Fruit fly (Drosophila melanogaster) whole organism, wandering third instar larva: Measurements from ENCODE around the gene COX5BL.

ENCODE experiments used
- Abd-B ChIP-seq: fragments of >200 bp; optimal IDR thresholded peaks from 2 replicates; lab custom pipeline; 2017; ENCODE audit warnings: missing biosample characterization, missing genetic modification characterization
- CG32264 ChIP-seq: fragments of 200-800 bp; sonication (Bioruptor generic); optimal IDR thresholded peaks from 2 replicates; lab custom pipeline; 2016; ENCODE audit warnings: missing biosample characterization, missing genetic modification characterization
- CG9705 ChIP-seq: fragments of 200-800 bp; sonication (Bioruptor generic); optimal IDR thresholded peaks from 2 replicates; lab custom pipeline; 2018; ENCODE audit warnings: missing biosample characterization, mild to moderate bottlenecking, missing genetic modification characterization
- CrebA ChIP-seq: fragments of 200-800 bp; sonication (Bioruptor generic); optimal IDR thresholded peaks from 2 replicates; lab custom pipeline; 2016; ENCODE audit warnings: missing biosample characterization, mild to moderate bottlenecking, missing genetic modification characterization, borderline replicate concordance
- Dfd ChIP-seq: fragments of >200 bp; optimal IDR thresholded peaks from 2 replicates; lab custom pipeline; 2017; ENCODE audit warnings: missing biosample characterization, missing genetic modification characterization
- Dif ChIP-seq: fragments of 200-275, 200-300 bp; sonication (Bioruptor generic); optimal IDR thresholded peaks from 2 replicates; lab custom pipeline; 2018; ENCODE audit warnings: missing biosample characterization, missing genetic modification characterization; ENCODE audit not compliant: partially characterized antibody
- GATAd ChIP-seq: sonication (Bioruptor generic); optimal IDR thresholded peaks from 2 replicates; lab custom pipeline; 2016; ENCODE audit warnings: missing biosample characterization, missing genetic modification characterization
- HLH106 ChIP-seq: fragments of 200-800 bp; optimal IDR thresholded peaks from 3 replicates; lab custom pipeline; 2019; ENCODE audit warnings: missing biosample characterization, mild to moderate bottlenecking, missing genetic modification characterization, moderate library complexity
- Hnf4 ChIP-seq: fragments of 200-800 bp; sonication (Bioruptor generic); optimal IDR thresholded peaks from 2 replicates; lab custom pipeline; 2016; ENCODE audit warnings: missing biosample characterization, mild to moderate bottlenecking, missing genetic modification characterization
- Hr78 ChIP-seq: fragments of >200 bp; optimal IDR thresholded peaks from 2 replicates; lab custom pipeline; 2017; ENCODE audit warnings: missing biosample characterization, missing genetic modification characterization
- Hr83 ChIP-seq: fragments of 200-300 bp; sonication (Bioruptor generic); optimal IDR thresholded peaks from 2 replicates; lab custom pipeline; 2016; ENCODE audit warnings: missing biosample characterization, mild to moderate bottlenecking, missing genetic modification characterization, moderate library complexity; ENCODE audit not compliant: poor library complexity, severe bottlenecking
- Jra ChIP-seq: sonication (Bioruptor generic); optimal IDR thresholded peaks from 2 replicates; lab custom pipeline; 2016; ENCODE audit warnings: missing biosample characterization, missing genetic modification characterization
- Mio ChIP-seq: sonication (Bioruptor generic); optimal IDR thresholded peaks from 2 replicates; lab custom pipeline; 2016; ENCODE audit warnings: missing biosample characterization, missing genetic modification characterization
- Myc ChIP-seq: fragments of >200 bp; optimal IDR thresholded peaks from 2 replicates; lab custom pipeline; 2017
- N ChIP-seq: fragments of >200 bp; optimal IDR thresholded peaks from 2 replicates; lab custom pipeline; 2018; ENCODE audit warnings: missing biosample characterization, missing external identifiers, missing genetic modification characterization
- OdsH ChIP-seq: fragments of 200-800 bp; sonication (Bioruptor generic); optimal IDR thresholded peaks from 2 replicates; lab custom pipeline; 2016; ENCODE audit warnings: missing biosample characterization, mild to moderate bottlenecking, missing genetic modification characterization
- Rel ChIP-seq, 2 experiments: fragments of 200-800 bp; sonication (Bioruptor generic) in 1 of 2; optimal IDR thresholded peaks; 2 replicates in 1 of 2; 3 replicates in 1 of 2; lab custom pipeline; 2016 to 2019; ENCODE audit warnings: mild to moderate bottlenecking in 2 of 2, missing biosample characterization in 2 of 2, missing genetic modification characterization in 2 of 2, moderate library complexity in 1 of 2
- Sp1 ChIP-seq: fragments of 200-800 bp; sonication (Bioruptor generic); optimal IDR thresholded peaks from 3 replicates; lab custom pipeline; 2019; ENCODE audit warnings: missing biosample characterization, mild to moderate bottlenecking, missing genetic modification characterization, moderate library complexity
- Vsx2 ChIP-seq: fragments of 200-300, 225-300 bp; sonication (Bioruptor generic); optimal IDR thresholded peaks from 2 replicates; lab custom pipeline; 2018; ENCODE audit warnings: missing biosample characterization, missing genetic modification characterization; ENCODE audit not compliant: partially characterized antibody
- br ChIP-seq: fragments of 200-800 bp; sonication (Bioruptor generic); optimal IDR thresholded peaks from 2 replicates; lab custom pipeline; 2016; ENCODE audit warnings: missing biosample characterization, missing genetic modification characterization
- brk ChIP-seq: fragments of 200-800 bp; sonication (Bioruptor generic); optimal IDR thresholded peaks from 2 replicates; lab custom pipeline; 2016; ENCODE audit warnings: missing biosample characterization, mild to moderate bottlenecking, missing genetic modification characterization
- dl ChIP-seq, 2 experiments: fragments of 175-275, 200-275 bp in 1 of 2; fragments of 200-275 bp in 1 of 2; sonication (Bioruptor generic); optimal IDR thresholded peaks; lab custom pipeline; 2018; ENCODE audit warnings: mild to moderate bottlenecking in 2 of 2, missing biosample characterization in 2 of 2, missing genetic modification characterization in 2 of 2, moderate library complexity in 2 of 2; ENCODE audit not compliant: partially characterized antibody in 2 of 2, insufficient read depth in 1 of 2
- dmrt93B ChIP-seq: fragments of 200-800 bp; sonication (Bioruptor generic); optimal IDR thresholded peaks from 2 replicates; lab custom pipeline; 2018; ENCODE audit warnings: missing biosample characterization, mild to moderate bottlenecking, missing genetic modification characterization
- dsf ChIP-seq: sonication (Bioruptor generic); optimal IDR thresholded peaks from 2 replicates; lab custom pipeline; 2016; ENCODE audit warnings: missing biosample characterization, missing genetic modification characterization, borderline replicate concordance
- ey ChIP-seq: fragments of 200-800 bp; sonication (Bioruptor generic); optimal IDR thresholded peaks from 2 replicates; lab custom pipeline; 2016; ENCODE audit warnings: missing biosample characterization, missing genetic modification characterization
- foxo ChIP-seq, 2 experiments: fragments of 200-800 bp; sonication (Bioruptor generic); optimal IDR thresholded peaks; 2 replicates in 1 of 2; 3 replicates in 1 of 2; lab custom pipeline; 2016 to 2017; ENCODE audit warnings: missing biosample characterization in 2 of 2, missing genetic modification characterization in 2 of 2
- fru ChIP-seq: fragments of 200-800 bp; sonication (Bioruptor generic); optimal IDR thresholded peaks from 3 replicates; lab custom pipeline; 2016; ENCODE audit warnings: missing biosample characterization, mild to moderate bottlenecking, missing genetic modification characterization
- h ChIP-seq: fragments of 200-800 bp; sonication (Bioruptor generic); optimal IDR thresholded peaks from 3 replicates; lab custom pipeline; 2016; ENCODE audit warnings: missing biosample characterization, mild to moderate bottlenecking, missing genetic modification characterization
- jim ChIP-seq: fragments of 175-275, 200-325 bp; sonication (Bioruptor generic); optimal IDR thresholded peaks from 2 replicates; lab custom pipeline; 2016; ENCODE audit warnings: missing biosample characterization, mild to moderate bottlenecking, missing genetic modification characterization
- lola ChIP-seq: fragments of >200 bp; optimal IDR thresholded peaks from 2 replicates; lab custom pipeline; 2017; ENCODE audit warnings: missing biosample characterization, missing genetic modification characterization
- pan ChIP-seq: fragments of >200 bp; optimal IDR thresholded peaks from 2 replicates; lab custom pipeline; 2017
- psq ChIP-seq: fragments of 200-800 bp; sonication (Bioruptor generic); optimal IDR thresholded peaks from 3 replicates; lab custom pipeline; 2017; ENCODE audit warnings: missing biosample characterization, mild to moderate bottlenecking, missing genetic modification characterization, moderate library complexity
- rgr ChIP-seq: fragments of 200-800 bp; sonication (Bioruptor generic); optimal IDR thresholded peaks from 3 replicates; lab custom pipeline; 2016; ENCODE audit warnings: missing biosample characterization, mild to moderate bottlenecking, missing genetic modification characterization
- sage ChIP-seq: fragments of 200-800 bp; sonication (Bioruptor generic); optimal IDR thresholded peaks from 2 replicates; lab custom pipeline; 2016; ENCODE audit warnings: missing biosample characterization, mild to moderate bottlenecking, missing genetic modification characterization
- sv ChIP-seq: fragments of 200-800 bp; sonication (Bioruptor generic); optimal IDR thresholded peaks from 3 replicates; lab custom pipeline; 2016; ENCODE audit warnings: missing biosample characterization, missing genetic modification characterization
- tai ChIP-seq: sonication (Bioruptor generic); optimal IDR thresholded peaks from 2 replicates; lab custom pipeline; 2016; ENCODE audit warnings: missing biosample characterization, missing genetic modification characterization
- usp ChIP-seq: fragments of >200 bp; optimal IDR thresholded peaks from 2 replicates; lab custom pipeline; 2017; ENCODE audit warnings: missing biosample characterization, missing genetic modification characterization
- woc ChIP-seq: sonication (Bioruptor generic); optimal IDR thresholded peaks from 2 replicates; lab custom pipeline; 2016; ENCODE audit warnings: missing biosample characterization, mild to moderate bottlenecking, missing genetic modification characterization

COX5BL gene

DNA sequence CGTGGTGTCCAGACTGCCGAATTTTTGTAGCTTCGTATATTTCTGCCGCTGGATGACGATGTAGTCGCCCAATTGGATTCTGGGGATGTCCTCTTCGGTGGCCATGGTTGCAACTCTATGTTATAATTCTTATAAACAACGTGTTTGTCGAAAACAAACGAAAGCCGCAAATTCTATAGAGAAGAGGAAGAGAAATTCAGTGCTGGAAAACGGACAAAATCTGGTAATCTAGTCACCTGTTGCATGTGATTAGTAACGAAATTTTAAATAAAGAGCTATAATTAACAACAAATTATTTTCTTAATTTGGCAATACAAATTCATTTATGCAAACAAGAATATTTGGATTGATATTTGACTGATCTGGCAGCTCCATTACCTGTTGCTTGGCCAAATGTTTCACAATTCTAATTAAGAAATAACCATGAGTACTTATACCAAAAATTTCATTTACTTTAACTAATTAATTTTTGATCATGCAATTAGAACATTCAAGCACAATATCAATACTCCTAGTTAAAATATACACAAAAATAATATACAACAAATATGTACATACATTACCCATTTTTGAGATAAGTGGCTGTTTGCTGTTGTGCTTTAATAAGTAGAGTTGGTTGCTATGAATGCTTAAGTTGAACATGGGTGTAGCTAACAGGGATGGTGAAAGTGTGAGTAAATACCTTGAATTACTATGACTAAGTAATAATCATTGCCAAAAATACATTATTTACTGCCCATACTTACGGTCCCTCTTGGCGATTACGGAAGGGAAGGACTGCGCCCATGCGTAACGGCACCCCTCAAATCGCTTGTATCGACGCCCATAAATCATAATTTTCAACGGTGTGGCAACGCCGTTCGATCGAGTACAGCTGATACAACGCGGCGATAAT lies 2.5 kb downstream of the COX5BL start, which contains the start of the genes Trmt6 and Ent2:
Trmt6 (minus strand) TSS at position 827 of the 895 bp plus-strand sequence.
Ent2 (plus strand) TSS at position 863 of the 895 bp plus-strand sequence.
- TF ChIP-seq Rel (GFP tag; optimal IDR thresholded peaks at IDR 0.05; lab: Kevin White, UChicago): peak; percentile 82
- TF ChIP-seq Rel (tag; optimal IDR thresholded peaks at IDR 0.05; lab: Kevin White, UChicago): peak; percentile 68
- TF ChIP-seq tai: no peak
- peak; percentile 92 for TF ChIP-seq Jra (GFP tag; lab: Kevin White, UChicago)
- peak; percentile 94 for TF ChIP-seq Hnf4
- no peak for TF ChIP-seq Dif (GFP tag; lab: Kevin White, UChicago)
- peak; percentile 85 for TF ChIP-seq brk (GFP tag; lab: Kevin White, UChicago)
- peak; percentile 94 for TF ChIP-seq dmrt93B (GFP tag; lab: Kevin White, UChicago)
- peak; percentile 95 for TF ChIP-seq HLH106
- peak; percentile 98 for TF ChIP-seq h (GFP tag; lab: Kevin White, UChicago)
- TF ChIP-seq Dfd: no peak
- TF ChIP-seq fru (GFP tag; lab: Kevin White, UChicago): peak; percentile 96
- TF ChIP-seq Hr83 (GFP tag; lab: Kevin White, UChicago): peak; percentile 99
- TF ChIP-seq psq (GFP tag; lab: Kevin White, UChicago): peak; percentile 93
- TF ChIP-seq Myc (lab: Kevin White, UChicago): peak; percentile 13
- peak; percentile 97 for TF ChIP-seq ey (GFP tag; lab: Kevin White, UChicago)
- TF ChIP-seq Abd-B (GFP tag; lab: Kevin White, UChicago): no peak
- TF ChIP-seq Mio (GFP tag; lab: Kevin White, UChicago): peak; percentile 83
- TF ChIP-seq rgr (GFP tag; lab: Kevin White, UChicago): peak; percentile 98
- no peak for TF ChIP-seq pan (lab: Kevin White, UChicago)
- peak; percentile 85 for TF ChIP-seq sage
- peak; percentile 88 for TF ChIP-seq CG9705 (GFP tag; lab: Kevin White, UChicago)
- TF ChIP-seq OdsH (GFP tag; lab: Kevin White, UChicago): peak; percentile 97
- TF ChIP-seq dsf (GFP tag; lab: Kevin White, UChicago): peak; percentile 83
- no peak for TF ChIP-seq lola (GFP tag; lab: Kevin White, UChicago)
- no peak for TF ChIP-seq usp (GFP tag; lab: Kevin White, UChicago)
- TF ChIP-seq dl (GFP tag; optimal IDR thresholded peaks at IDR 0.05; lab: Kevin White, UChicago; ENCODE audit: insufficient read depth in 1 of 2, partially characterized antibody in 2 of 2): no peak
- peak; percentile 94 for TF ChIP-seq sv (GFP tag; lab: Kevin White, UChicago)
- TF ChIP-seq Hr78: no peak
- TF ChIP-seq CG32264: peak; percentile 94
- TF ChIP-seq CrebA (GFP tag; lab: Kevin White, UChicago): no peak
- TF ChIP-seq Vsx2: no peak
- peak; percentile 90 for TF ChIP-seq jim (GFP tag; lab: Kevin White, UChicago)
- TF ChIP-seq foxo (GFP tag; optimal IDR thresholded peaks at IDR 0.05; lab: Kevin White, UChicago): peak; percentile 86 to 98
- TF ChIP-seq br (GFP tag; lab: Kevin White, UChicago): peak; percentile 97
- TF ChIP-seq GATAd: peak; percentile 94
- peak; percentile 93 for TF ChIP-seq woc (GFP tag; lab: Kevin White, UChicago)
- TF ChIP-seq Sp1 (GFP tag; lab: Kevin White, UChicago): peak; percentile 88
- TF ChIP-seq N (GFP tag; lab: Kevin White, UChicago): no peak

DNA sequence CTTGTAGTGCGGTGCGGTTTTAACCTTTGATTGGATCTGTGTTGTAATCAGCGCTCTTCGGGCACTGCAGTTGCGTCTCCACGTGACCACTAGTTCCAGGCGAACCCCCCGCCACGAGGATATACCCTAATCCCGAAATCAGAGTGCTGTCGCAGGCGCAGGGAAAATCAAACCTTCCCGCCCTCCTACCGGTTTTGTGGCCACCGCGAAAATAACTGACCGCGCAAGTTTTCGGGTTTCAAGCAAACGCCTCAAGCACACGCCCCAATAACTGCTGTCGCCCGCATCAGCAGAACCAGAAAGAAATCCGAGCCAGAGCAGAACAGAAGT lies 3.1 kb downstream of the COX5BL start:
- TF ChIP-seq Hr83 (GFP tag; lab: Kevin White, UChicago) (no peak), Jra (GFP tag; lab: Kevin White, UChicago) (no peak)
